Fruit fly (Drosophila melanogaster): ENCODE data around the gene GCC185.

Gene GCC185

DNA sequence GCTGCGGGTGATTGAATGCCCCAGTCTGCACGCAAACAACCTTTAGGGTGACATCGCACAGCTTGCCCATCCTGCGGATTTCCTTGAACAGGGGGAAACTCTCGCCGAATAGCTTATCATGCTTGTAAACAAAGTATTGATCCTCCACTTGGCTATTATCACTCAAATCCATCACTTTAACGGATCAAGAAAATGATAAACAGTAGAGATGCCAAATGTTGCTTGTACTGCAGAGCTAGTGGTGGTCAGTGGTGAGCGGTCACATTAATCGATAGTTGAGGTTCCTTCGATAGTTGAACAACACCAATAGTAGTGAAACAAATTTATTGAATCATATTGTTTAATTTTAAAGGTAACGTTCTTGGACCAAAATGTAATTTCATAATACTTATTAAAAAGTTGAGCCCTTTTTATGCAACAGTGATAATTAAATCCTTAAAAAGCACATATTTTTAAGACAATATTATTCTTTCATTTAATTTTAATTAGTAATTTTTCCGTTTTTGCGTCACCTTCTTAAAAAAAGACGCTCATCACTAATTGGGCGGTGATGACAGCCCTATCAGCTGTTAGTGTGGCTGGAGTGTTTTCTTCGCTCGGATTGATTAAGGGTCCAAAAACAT lies at the start of gene GCC185, which contains the start of gene KLHL18:
Gene GCC185 (plus strand): TSS at position 571 of the 623 bp plus-strand sequence.
Gene KLHL18 (minus strand): TSS at position 233 of the 623 bp plus-strand sequence.
- TF ChIP-seq CG17801 (GFP tag; optimal IDR thresholded peaks at IDR 0.05; ENCODE audit: partially characterized antibody), result peak; percentile 82

DNA sequence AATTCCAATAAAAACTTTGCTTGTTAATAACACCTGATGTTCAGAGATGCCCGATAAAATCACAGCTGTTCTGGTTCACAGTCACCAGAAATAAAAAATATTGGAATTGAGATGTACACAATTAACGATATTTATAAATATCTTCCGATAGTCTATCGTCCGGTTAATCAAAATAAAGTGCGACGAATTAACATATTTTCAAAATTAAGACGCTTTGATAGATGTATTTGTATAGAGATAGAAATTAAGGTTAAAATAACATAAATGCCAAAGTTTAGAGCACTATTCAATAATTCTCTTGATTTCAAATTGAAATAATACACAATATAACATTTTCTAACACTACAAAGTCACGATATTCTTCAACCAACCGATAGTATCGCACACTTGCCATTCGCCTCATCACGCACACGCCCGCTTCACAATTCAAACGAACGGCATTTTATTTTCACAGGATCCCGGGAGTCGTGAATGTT lies 47.8 kb upstream of the GCC185 start, which contains the start of the genes CG3281 and aurA:
Gene CG3281 (minus strand): TSS at position 67 of the 476 bp plus-strand sequence.
Gene aurA (plus strand): TSS at position 386 of the 476 bp plus-strand sequence.
- TF ChIP-seq CG17801 (GFP tag; optimal IDR thresholded peaks at IDR 0.05; ENCODE audit: partially characterized antibody), result peak; percentile 77

- no peak for TF ChIP-seq CG17801 (GFP tag; optimal IDR thresholded peaks at IDR 0.05; ENCODE audit: partially characterized antibody)
Observed at dm6 chr3R:11964000-11964399, 46.6 kb upstream of the GCC185 start.

dm6 chr3R:11967262-11968029 lies 43.1 kb upstream of the GCC185 start, which contains the start of the genes CG12213 and GC1:
TSS of gene CG12213 (minus strand) at chr3R:11967691.
TSS of gene GC1 (plus strand) at chr3R:11967708.
- TF ChIP-seq CG17801 (GFP tag; optimal IDR thresholded peaks at IDR 0.05; ENCODE audit: partially characterized antibody), result peak; percentile 80

- TF ChIP-seq CG17801 (GFP tag; optimal IDR thresholded peaks at IDR 0.05; ENCODE audit: partially characterized antibody), result no peak
Observed at dm6 chr3R:11968030-11968753, 42.4 kb upstream of the GCC185 start.

- TF ChIP-seq CG17801 (GFP tag; optimal IDR thresholded peaks at IDR 0.05; ENCODE audit: partially characterized antibody), result no peak
Observed at dm6 chr3R:11969217-11969616, 41.4 kb upstream of the GCC185 start.

DNA sequence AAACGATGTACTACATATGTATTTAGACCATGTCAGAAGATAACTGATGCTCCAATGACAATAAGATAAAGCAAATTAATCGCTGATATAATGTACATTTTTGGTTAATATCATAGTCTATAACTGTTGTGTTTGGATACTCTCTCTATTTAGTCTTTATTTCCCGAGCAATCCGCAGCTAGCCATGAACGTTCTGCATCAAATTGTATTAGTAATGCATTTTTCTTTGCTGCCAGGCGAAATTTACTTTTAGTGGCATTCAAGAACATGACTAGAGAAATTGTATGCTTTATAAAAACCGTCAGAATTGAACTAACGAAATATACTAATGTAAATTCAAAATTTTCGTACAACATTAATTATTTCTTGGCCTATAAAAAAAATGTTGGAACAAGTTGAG lies 39.2 kb upstream of the GCC185 start, which contains the start of gene GC2:
Gene GC2 (plus strand): TSS at position 301 of the 400 bp plus-strand sequence.
- no peak for TF ChIP-seq CG17801 (GFP tag; optimal IDR thresholded peaks at IDR 0.05; ENCODE audit: partially characterized antibody)

dm6 chr3R:11973826-11974225 lies 36.7 kb upstream of the GCC185 start:
- TF ChIP-seq CG17801 (GFP tag; optimal IDR thresholded peaks at IDR 0.05; ENCODE audit: partially characterized antibody), result no peak

DNA sequence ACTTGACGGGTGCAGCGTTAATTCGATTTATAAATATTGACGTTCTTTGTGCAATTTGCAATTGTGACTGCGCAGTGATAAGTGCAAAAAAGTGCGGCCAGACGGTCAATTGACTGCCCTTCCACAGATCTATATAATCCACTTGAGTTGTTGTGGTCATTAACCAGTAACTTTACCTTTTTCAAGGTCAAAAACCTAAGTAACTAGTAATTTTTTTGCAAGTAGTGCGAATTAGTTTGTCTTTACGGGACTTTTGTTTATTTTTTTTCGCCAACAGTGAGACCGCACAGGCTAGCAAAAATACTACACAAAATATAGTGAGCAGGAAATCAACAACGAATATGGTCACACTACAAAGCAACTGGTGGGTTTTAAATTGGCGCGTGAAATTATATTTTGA lies 35.9 kb upstream of the GCC185 start, which contains the start of gene Tango9:
Gene Tango9 (minus strand): TSS at position 280 of the 400 bp plus-strand sequence.
- peak; percentile 39 for TF ChIP-seq CG17801 (GFP tag; optimal IDR thresholded peaks at IDR 0.05; ENCODE audit: partially characterized antibody)

DNA sequence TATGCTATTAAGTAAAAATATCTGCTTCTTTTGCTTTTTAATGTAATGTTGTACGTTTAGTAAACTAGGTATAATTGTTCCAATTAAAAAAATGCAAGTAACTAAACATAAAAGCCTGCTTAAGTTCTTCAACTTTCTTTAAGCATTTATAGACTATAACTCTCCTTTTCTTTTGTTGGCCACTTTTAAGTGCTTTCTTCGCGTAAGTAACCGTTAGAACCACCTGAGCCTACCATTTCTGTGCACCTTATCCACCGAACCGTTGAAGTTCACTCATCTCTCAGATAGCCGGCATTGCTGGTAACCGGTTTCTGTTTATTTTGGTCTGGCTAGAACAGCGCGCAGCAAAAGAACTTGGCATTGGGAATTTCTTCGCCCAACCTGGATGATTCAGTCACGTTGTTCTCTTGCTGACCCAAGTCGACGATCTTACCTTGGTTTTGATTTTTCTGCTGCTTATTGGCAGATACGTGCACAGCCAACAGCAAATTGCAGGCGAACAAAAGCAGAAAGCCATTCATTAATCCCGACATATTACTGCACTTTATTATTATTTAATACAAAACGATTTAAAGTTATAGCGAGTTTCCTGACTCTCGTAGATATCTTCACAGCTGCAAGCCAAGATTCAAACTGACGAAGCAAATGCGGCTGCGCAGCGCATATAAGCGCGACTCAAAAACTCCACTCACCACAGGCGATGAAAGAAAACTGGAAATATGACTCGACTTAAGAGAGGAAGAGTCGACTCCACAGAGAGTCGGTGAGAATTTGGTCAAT lies 33.8 kb upstream of the GCC185 start, which contains the start of gene CG10005:
Gene CG10005 (minus strand): TSS at position 642 of the 780 bp plus-strand sequence.
- no peak for TF ChIP-seq CG17801 (GFP tag; optimal IDR thresholded peaks at IDR 0.05; ENCODE audit: partially characterized antibody)

- TF ChIP-seq CG17801 (GFP tag; optimal IDR thresholded peaks at IDR 0.05; ENCODE audit: partially characterized antibody), result no peak
Observed at dm6 chr3R:11977336-11977678, 33.3 kb upstream of the GCC185 start.

DNA sequence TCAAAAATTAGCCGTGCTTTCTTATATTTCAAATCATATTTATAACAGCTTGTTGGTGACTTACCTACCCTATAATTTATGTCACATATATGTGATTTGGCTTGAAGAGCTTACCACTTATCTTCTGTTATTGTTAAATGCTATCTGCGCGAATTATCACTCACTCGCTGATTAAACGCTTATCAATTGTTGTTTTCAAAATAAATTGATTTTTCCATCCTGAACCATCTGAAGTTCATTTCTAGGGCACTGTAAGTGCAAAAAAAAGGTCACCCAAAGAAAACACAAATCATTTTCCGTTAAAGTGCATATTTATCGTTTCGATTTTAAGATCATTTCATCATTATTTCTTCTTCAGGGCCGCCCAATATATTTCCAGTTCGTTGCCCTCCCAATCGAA lies 32.3 kb upstream of the GCC185 start:
- no peak for TF ChIP-seq CG17801 (GFP tag; optimal IDR thresholded peaks at IDR 0.05; ENCODE audit: partially characterized antibody)

DNA sequence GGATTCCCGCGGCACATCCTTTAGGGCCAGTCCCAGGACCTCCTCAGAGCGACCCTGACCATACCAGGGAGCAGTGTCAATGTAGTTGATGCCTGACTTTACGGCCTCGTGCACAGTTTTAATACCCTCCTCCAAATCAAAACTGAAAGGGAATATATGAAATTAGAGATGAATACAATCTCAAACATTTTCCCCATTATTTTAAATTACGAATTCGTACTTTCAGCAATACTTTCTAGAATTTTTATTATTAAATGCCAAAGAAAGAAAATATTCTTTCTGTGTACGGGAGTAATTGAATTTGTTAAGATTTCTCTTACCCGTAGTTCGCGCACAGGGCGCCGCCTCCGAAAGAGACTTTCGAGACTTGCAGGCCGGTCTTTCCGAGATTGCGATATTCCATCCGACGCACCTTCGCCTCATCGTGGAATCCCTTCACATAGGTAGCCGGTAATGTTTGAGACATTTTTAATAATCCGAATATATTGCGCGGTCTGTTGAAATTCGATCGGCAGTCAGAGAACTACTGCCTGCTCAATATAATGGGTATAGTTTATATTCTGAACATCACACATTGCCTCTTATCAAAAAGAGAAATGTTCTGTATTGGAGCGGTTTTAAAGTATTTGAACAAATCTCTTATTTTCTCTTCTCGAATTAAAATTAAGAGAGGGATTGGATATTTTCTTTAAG lies 30.5 kb upstream of the GCC185 start, which contains the start of gene CG18547:
Gene CG18547 (minus strand): TSS at position 512 of the 693 bp plus-strand sequence.
- peak; percentile 11 for TF ChIP-seq CG17801 (GFP tag; optimal IDR thresholded peaks at IDR 0.05; ENCODE audit: partially characterized antibody)

Data from ovary, adult (tissue).